Worm (Caenorhabditis elegans) whole organism, L1 larva: ENCODE measurements around the gene R02D5.6.

Experiments
- C04F5.9 ChIP-seq: sonication (generic microtip); optimal IDR thresholded peaks from 2 replicates; lab custom pipeline; 2016; ENCODE audit warnings: missing genetic modification characterization, missing compliant biosample characterization
- C16A3.4 ChIP-seq: fragments of 150-350 bp; optimal IDR thresholded peaks from 2 replicates; lab custom pipeline; 2014; ENCODE audit warnings: missing biosample characterization, missing genetic modification characterization
- Y116A8C.19 ChIP-seq: sonication (generic microtip); optimal IDR thresholded peaks from 2 replicates; lab custom pipeline; 2016; ENCODE audit warnings: missing compliant biosample characterization, missing genetic modification characterization, borderline replicate concordance
- aha-1 ChIP-seq: fragments of 150-350 bp; optimal IDR thresholded peaks from 2 replicates; lab custom pipeline; 2014; ENCODE audit warnings: missing biosample characterization, missing genetic modification characterization
- alr-1 ChIP-seq: fragments of 200-800 bp; sonication (Bioruptor generic); optimal IDR thresholded peaks from 2 replicates; lab custom pipeline; 2018; ENCODE audit warnings: borderline replicate concordance, mild to moderate bottlenecking, missing genetic modification characterization, missing compliant biosample characterization
- aly-2 ChIP-seq: fragments of 150-350 bp; optimal IDR thresholded peaks from 2 replicates; lab custom pipeline; 2014; ENCODE audit warnings: missing biosample characterization, missing genetic modification characterization
- ama-1 ChIP-seq: fragments of 150-350 bp; optimal IDR thresholded peaks from 2 replicates; lab custom pipeline; 2014
- blmp-1 ChIP-seq: fragments of 150-350 bp; optimal IDR thresholded peaks from 2 replicates; lab custom pipeline; 2014; ENCODE audit warnings: missing biosample characterization, missing genetic modification characterization
- ceh-82 ChIP-seq, 3 experiments: fragments of 150-350 bp in 1 of 3; sonication (generic microtip) in 2 of 3; optimal IDR thresholded peaks; 2 replicates each; lab custom pipeline; 2014 to 2017; ENCODE audit warnings: missing biosample characterization in 3 of 3, missing genetic modification characterization in 3 of 3
- ceh-88 ChIP-seq: fragments of 200-800 bp; sonication (Bioruptor generic); IDR thresholded peaks from 2 replicates; pipeline ENCODE4 v1.3.6; 2022; ENCODE audit warnings: missing genetic modification characterization, missing compliant biosample characterization
- ceh-90 ChIP-seq: sonication (generic microtip); optimal IDR thresholded peaks from 2 replicates; lab custom pipeline; 2016; ENCODE audit warnings: missing genetic modification characterization, missing compliant biosample characterization
- dsc-1 ChIP-seq: sonication (generic microtip); optimal IDR thresholded peaks from 2 replicates; lab custom pipeline; 2016; ENCODE audit warnings: mild to moderate bottlenecking, missing genetic modification characterization, missing compliant biosample characterization
- egl-13 ChIP-seq: sonication (generic microtip); optimal IDR thresholded peaks from 2 replicates; lab custom pipeline; 2016; ENCODE audit warnings: missing genotype, missing genetic modification reagents, missing genetic modification characterization, missing compliant biosample characterization
- egl-27 ChIP-seq, 2 experiments: fragments of 150-350 bp in 1 of 2; sonication (generic microtip); optimal IDR thresholded peaks; 3 replicates each; lab custom pipeline; 2017 to 2018; ENCODE audit warnings: missing biosample characterization in 2 of 2, missing genetic modification characterization in 2 of 2, missing genetic modification reagents in 2 of 2
- fkh-10 ChIP-seq: sonication (generic microtip); optimal IDR thresholded peaks from 2 replicates; lab custom pipeline; 2017; ENCODE audit warnings: missing biosample characterization, missing genetic modification reagents, missing genetic modification characterization
- fkh-8 ChIP-seq: sonication (generic microtip); optimal IDR thresholded peaks from 2 replicates; lab custom pipeline; 2016; ENCODE audit warnings: mild to moderate bottlenecking, missing genetic modification characterization, missing compliant biosample characterization
- fos-1 ChIP-seq: fragments of 150-350 bp; optimal IDR thresholded peaks from 2 replicates; lab custom pipeline; 2014; ENCODE audit warnings: missing biosample characterization, missing genetic modification characterization
- grh-1 ChIP-seq: fragments of 200-800 bp; sonication (Bioruptor generic); IDR thresholded peaks from 2 replicates; pipeline ENCODE4 v1.3.6; 2022; ENCODE audit warnings: missing genetic modification reagents, missing genetic modification characterization, missing compliant biosample characterization
- hlh-4 ChIP-seq: sonication (generic microtip); optimal IDR thresholded peaks from 2 replicates; lab custom pipeline; 2016; ENCODE audit warnings: mild to moderate bottlenecking, missing genetic modification characterization, missing compliant biosample characterization
- irx-1 ChIP-seq: sonication (generic microtip); optimal IDR thresholded peaks from 2 replicates; lab custom pipeline; 2016; ENCODE audit warnings: missing genetic modification characterization, missing compliant biosample characterization
- isw-1 ChIP-seq: fragments of 200-800 bp; sonication (Bioruptor generic); IDR thresholded peaks from 2 replicates; pipeline ENCODE4 v1.3.6; 2022; ENCODE audit warnings: missing genetic modification characterization, missing compliant biosample characterization
- lin-14 ChIP-seq: fragments of 200-800 bp; sonication (Bioruptor generic); optimal IDR thresholded peaks from 2 replicates; lab custom pipeline; 2018; ENCODE audit warnings: mild to moderate bottlenecking, missing genetic modification characterization, moderate library complexity, missing compliant biosample characterization
- lin-15B ChIP-seq: fragments of 150-350 bp; sonication (generic microtip); optimal IDR thresholded peaks from 3 replicates; lab custom pipeline; 2014; ENCODE audit warnings: missing biosample characterization, missing genetic modification characterization
- lin-35 ChIP-seq, 2 experiments: fragments of 150-350 bp; optimal IDR thresholded peaks; 2 replicates each; lab custom pipeline; 2014; ENCODE audit warnings: missing biosample characterization in 2 of 2, missing genetic modification characterization in 2 of 2, missing genetic modification reagents in 2 of 2
- lin-39 ChIP-seq: fragments of 150-350 bp; optimal IDR thresholded peaks from 2 replicates; lab custom pipeline; 2014; ENCODE audit warnings: missing biosample characterization, missing genetic modification reagents, missing genetic modification characterization
- lir-3 ChIP-seq: sonication (generic microtip); optimal IDR thresholded peaks from 2 replicates; lab custom pipeline; 2016; ENCODE audit warnings: mild to moderate bottlenecking, missing genetic modification characterization, moderate library complexity, missing compliant biosample characterization; ENCODE audit not compliant: poor library complexity
- mep-1 ChIP-seq: fragments of 150-350 bp; optimal IDR thresholded peaks from 2 replicates; lab custom pipeline; 2014; ENCODE audit warnings: missing biosample characterization, missing genetic modification characterization
- nhr-28 ChIP-seq: fragments of 150-350 bp; optimal IDR thresholded peaks from 2 replicates; lab custom pipeline; 2014; ENCODE audit warnings: missing biosample characterization, missing genetic modification characterization
- nhr-77 ChIP-seq: fragments of 150-350 bp; optimal IDR thresholded peaks from 2 replicates; lab custom pipeline; 2014; ENCODE audit warnings: missing biosample characterization, missing genetic modification characterization
- nhr-85 ChIP-seq: sonication (generic microtip); peaks from one replicate; lab custom pipeline; 2016; ENCODE audit warnings: missing genetic modification characterization, inconsistent platforms, missing compliant biosample characterization
- nhr-90 ChIP-seq: sonication (generic microtip); optimal IDR thresholded peaks from 2 replicates; lab custom pipeline; 2016; ENCODE audit warnings: mild to moderate bottlenecking, missing genetic modification characterization, missing compliant biosample characterization; ENCODE audit not compliant: poor library complexity
- pag-3 ChIP-seq: sonication (generic microtip); optimal IDR thresholded peaks from 2 replicates; lab custom pipeline; 2017; ENCODE audit warnings: missing genetic modification characterization, mild to moderate bottlenecking, missing compliant biosample characterization, antibody characterized with exemption, borderline replicate concordance; ENCODE audit not compliant: insufficient read depth
- pax-3 ChIP-seq: fragments of 200-800 bp; sonication (Bioruptor generic); optimal IDR thresholded peaks from 2 replicates; lab custom pipeline; 2018; ENCODE audit warnings: mild to moderate bottlenecking, missing genetic modification characterization, moderate library complexity, missing compliant biosample characterization
- rnt-1 ChIP-seq: sonication (generic microtip); optimal IDR thresholded peaks from 2 replicates; lab custom pipeline; 2016; ENCODE audit warnings: mild to moderate bottlenecking, missing genetic modification characterization, moderate library complexity, missing compliant biosample characterization
- snu-23 ChIP-seq: sonication (generic microtip); optimal IDR thresholded peaks from 2 replicates; lab custom pipeline; 2016; ENCODE audit warnings: missing genetic modification characterization, missing compliant biosample characterization
- sox-4 ChIP-seq: sonication (generic microtip); optimal IDR thresholded peaks from 2 replicates; lab custom pipeline; 2016; ENCODE audit warnings: missing genetic modification characterization, missing compliant biosample characterization
- sptf-1 ChIP-seq: fragments of 150-350 bp; optimal IDR thresholded peaks from 2 replicates; lab custom pipeline; 2014; ENCODE audit warnings: missing biosample characterization, missing genetic modification characterization
- sup-37 ChIP-seq: fragments of 200-800 bp; sonication (Bioruptor generic); optimal IDR thresholded peaks from 2 replicates; lab custom pipeline; 2018; ENCODE audit warnings: mild to moderate bottlenecking, missing genetic modification characterization, missing compliant biosample characterization
- swsn-7 ChIP-seq: sonication (generic microtip); optimal IDR thresholded peaks from 2 replicates; lab custom pipeline; 2016; ENCODE audit warnings: missing genetic modification characterization, missing compliant biosample characterization
- tbx-2 ChIP-seq: sonication (generic microtip); optimal IDR thresholded peaks from 2 replicates; lab custom pipeline; 2016; ENCODE audit warnings: missing genetic modification characterization, missing compliant biosample characterization
- tlp-1 ChIP-seq: fragments of 150-350 bp; optimal IDR thresholded peaks from 2 replicates; lab custom pipeline; 2014; ENCODE audit warnings: missing biosample characterization, missing genetic modification characterization
- unc-130 ChIP-seq: fragments of 150-350 bp; optimal IDR thresholded peaks from 2 replicates; lab custom pipeline; 2017; ENCODE audit warnings: missing biosample characterization, missing genetic modification characterization, inconsistent platforms
- unc-30 ChIP-seq: sonication (generic microtip); optimal IDR thresholded peaks from 2 replicates; lab custom pipeline; 2017; ENCODE audit warnings: missing biosample characterization, missing genetic modification characterization
- unc-86 ChIP-seq: sonication (generic microtip); optimal IDR thresholded peaks from 2 replicates; lab custom pipeline; 2016; ENCODE audit warnings: missing genetic modification characterization, missing compliant biosample characterization
- ztf-11 ChIP-seq, 2 experiments: sonication (generic microtip); optimal IDR thresholded peaks; 2 replicates each; lab custom pipeline; 2016 to 2017; ENCODE audit warnings: missing genetic modification characterization in 2 of 2, missing biosample characterization in 1 of 2, missing compliant biosample characterization in 1 of 2
- ztf-4 ChIP-seq: fragments of 150-350 bp; optimal IDR thresholded peaks from 2 replicates; lab custom pipeline; 2014; ENCODE audit warnings: missing biosample characterization, missing genetic modification characterization

The R02D5.6 gene

DNA sequence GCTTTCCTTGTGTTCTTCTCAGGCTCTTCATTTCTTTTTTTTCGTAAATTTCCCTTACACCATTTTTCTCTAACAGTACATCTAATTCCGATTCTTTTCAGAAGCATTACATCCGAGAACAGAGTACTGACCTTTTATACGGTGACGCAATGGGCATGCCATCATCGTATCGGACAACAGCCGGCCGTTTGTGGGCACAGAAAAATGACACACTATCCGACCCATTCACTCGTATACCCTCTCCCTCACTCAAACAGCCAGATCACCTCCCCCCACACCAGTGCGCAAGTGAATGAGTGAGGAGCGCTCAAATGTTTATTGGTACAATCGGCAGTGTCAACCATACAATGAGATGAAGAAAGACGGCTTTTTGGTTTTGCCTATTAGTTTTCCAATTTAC lies 16.8 kb downstream of the R02D5.6 start, which contains the start of gene R02D5.24:
R02D5.24 (plus strand) TSS at position 205 of the 400 bp plus-strand sequence.
- TF ChIP-seq lin-14 (GFP tag; lab: Kevin White, UChicago) (peak; percentile 35), grh-1 (GFP tag; lab: Robert Waterston, UW) (0 out of 2 replicates have a peak, but pooled peaks have one; percentile 7), tbx-2 (tag; lab: Kevin White, UChicago) (no peak), blmp-1 (tag; lab: Kevin White, UChicago) (peak; percentile 30), ceh-88 (GFP tag; lab: Robert Waterston, UW) (no peak), nhr-85 (tag; lab: Kevin White, UChicago) (no peak), mep-1 (peak; percentile 1)
- TF ChIP-seq, all 84 proteins: peak for 4

DNA sequence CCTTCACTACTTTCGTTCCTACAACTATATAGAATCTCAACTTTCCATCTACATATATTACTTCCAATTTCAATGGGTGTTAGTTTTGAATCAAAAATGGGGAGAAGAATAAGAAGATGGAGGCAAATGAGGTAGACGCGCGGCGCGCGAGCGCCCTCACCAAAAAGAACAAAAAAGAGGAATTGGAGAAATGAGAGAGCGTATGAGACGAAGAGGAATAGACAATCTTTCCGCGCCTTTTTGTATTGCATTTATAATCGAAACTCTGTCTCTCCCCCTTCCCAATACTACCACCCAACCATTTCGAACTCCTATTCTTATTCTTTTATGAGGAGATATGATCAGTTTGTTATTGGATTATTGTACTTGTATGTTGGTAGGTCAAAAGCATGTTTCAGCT lies 17.4 kb downstream of the R02D5.6 start:
- TF ChIP-seq lin-15B (tag; lab: Kevin White, UChicago) (no peak), nhr-28 (tag; lab: Kevin White, UChicago) (no peak), fos-1 (no peak), nhr-77 (tag; lab: Kevin White, UChicago) (no peak), snu-23 (no peak), Y116A8C.19 (tag; lab: Kevin White, UChicago) (no peak), irx-1 (tag; lab: Kevin White, UChicago) (peak; percentile 13), lir-3 (tag; lab: Kevin White, UChicago) (no peak), lin-14 (GFP tag; lab: Kevin White, UChicago) (peak; percentile 53), aly-2 (tag; lab: Kevin White, UChicago) (no peak), tbx-2 (tag; lab: Kevin White, UChicago) (no peak), blmp-1 (tag; lab: Kevin White, UChicago) (peak; percentile 57), unc-30 (tag; lab: Kevin White, UChicago) (no peak), lin-35 (GFP tag; optimal IDR thresholded peaks at IDR 0.05; lab: Kevin White, UChicago) (no peak), aha-1 (tag; lab: Kevin White, UChicago) (no peak), ceh-82 (tag; optimal IDR thresholded peaks at IDR 0.05; lab: Kevin White, UChicago) (no peak), hlh-4 (tag; lab: Kevin White, UChicago) (no peak), ztf-4 (tag; lab: Kevin White, UChicago) (no peak), tlp-1 (tag; lab: Kevin White, UChicago) (no peak), pag-3 (tag; lab: Kevin White, UChicago) (no peak), egl-27 (tag; optimal IDR thresholded peaks at IDR 0.05; lab: Kevin White, UChicago) (no peak), unc-130 (no peak), egl-13 (tag; lab: Kevin White, UChicago) (no peak), mep-1 (peak; percentile 0), dsc-1 (tag; lab: Kevin White, UChicago) (no peak)

DNA sequence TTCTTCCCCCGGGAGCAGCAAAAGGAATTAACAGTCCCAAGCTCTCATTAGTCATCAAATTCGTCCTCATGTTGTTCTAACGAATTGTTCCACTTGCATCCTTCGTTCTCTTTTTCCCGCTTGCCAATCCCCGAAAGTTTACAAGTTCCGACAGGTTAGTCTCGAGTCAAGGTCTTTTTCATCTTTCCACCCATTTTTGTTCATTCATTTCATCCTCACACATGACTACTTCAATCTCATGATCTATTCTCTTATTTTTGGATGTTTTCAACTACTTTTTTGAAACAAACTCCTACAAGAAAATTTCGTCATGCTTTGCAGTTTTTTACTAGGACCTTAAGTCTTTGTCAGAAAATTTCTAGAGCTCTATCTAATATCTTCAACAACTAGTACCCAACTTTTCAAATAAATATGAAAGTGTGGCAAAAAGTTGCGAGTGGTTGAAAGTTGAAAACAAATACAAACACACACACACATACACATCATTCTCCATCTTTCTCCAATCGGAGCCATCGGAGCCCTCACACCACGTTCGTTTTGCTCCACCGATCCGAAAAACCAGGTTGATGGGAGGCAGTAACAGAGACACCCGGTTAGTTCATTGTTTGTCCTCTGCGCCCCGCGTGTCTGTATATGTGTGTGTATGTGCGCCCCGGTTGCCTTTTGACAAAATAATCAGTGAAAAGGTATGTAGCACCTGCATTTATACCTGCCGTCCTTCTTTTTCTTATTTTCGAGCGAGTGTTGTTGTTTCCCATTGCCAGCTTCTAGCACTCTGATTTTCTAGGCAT lies 18.6 kb downstream of the R02D5.6 start:
- TF ChIP-seq aha-1 (tag; lab: Kevin White, UChicago) (no peak), dsc-1 (tag; lab: Kevin White, UChicago) (no peak), swsn-7 (tag; lab: Kevin White, UChicago) (no peak), lin-15B (tag; lab: Kevin White, UChicago) (no peak), sup-37 (no peak), irx-1 (tag; lab: Kevin White, UChicago) (no peak), nhr-90 (tag; lab: Kevin White, UChicago) (no peak), lin-35 (GFP tag; optimal IDR thresholded peaks at IDR 0.05; lab: Kevin White, UChicago) (peak in 1 of 2 experiments; percentile 46), sptf-1 (tag; lab: Kevin White, UChicago) (no peak), unc-86 (tag; lab: Kevin White, UChicago) (no peak), nhr-77 (tag; lab: Kevin White, UChicago) (no peak), pax-3 (no peak), lin-39 (tag; lab: Kevin White, UChicago) (no peak), isw-1 (no peak), ceh-90 (no peak), ceh-82 (tag; optimal IDR thresholded peaks at IDR 0.05; lab: Kevin White, UChicago) (no peak), rnt-1 (tag; lab: Kevin White, UChicago) (no peak), sox-4 (no peak), C04F5.9 (tag; lab: Kevin White, UChicago) (no peak), ztf-11 (tag; optimal IDR thresholded peaks at IDR 0.05; lab: Kevin White, UChicago) (no peak), alr-1 (tag; lab: Kevin White, UChicago) (no peak), fkh-10 (GFP tag; lab: Kevin White, UChicago) (no peak), hlh-4 (tag; lab: Kevin White, UChicago) (no peak), fkh-8 (tag; lab: Kevin White, UChicago) (no peak), pag-3 (tag; lab: Kevin White, UChicago) (no peak), nhr-85 (tag; lab: Kevin White, UChicago) (peak; percentile 83), tbx-2 (tag; lab: Kevin White, UChicago) (no peak), ama-1 (lab: Kevin White, UChicago) (no peak), C16A3.4 (tag; lab: Kevin White, UChicago) (no peak)
